ENCODE assay signal across 4 worm cellular contexts in genomic region chrIII:5761886-5762285, ce11.
TF ChIP-seq lines count a peak whose summit lies in the region.

No protein-coding gene starts in this region.

TF ChIP-seq in whole organism, L2 larva, 48 proteins besides CTCF, POLR2A, EP300 and RAD21:
- TF ChIP-seq lsy-2 (tag; optimal IDR thresholded peaks at IDR 0.05; lab: Kevin White, UChicago) (no peak), sma-3 (GFP tag; optimal IDR thresholded peaks at IDR 0.05; lab: Kevin White, UChicago) (peak; percentile 2)
TF ChIP-seq in whole organism, L2 larva: peak in this region for 1.

TF ChIP-seq in whole organism, L3 larva, 47 proteins besides CTCF, POLR2A, EP300 and RAD21:
- no peak for TF ChIP-seq skn-1 (tag; optimal IDR thresholded peaks at IDR 0.05; lab: Kevin White, UChicago)
- TF ChIP-seq tbx-2 (tag; optimal IDR thresholded peaks at IDR 0.05; lab: Kevin White, UChicago) = peak; percentile 3
- no peak for TF ChIP-seq ztf-11 (tag; optimal IDR thresholded peaks at IDR 0.05; lab: Kevin White, UChicago)
TF ChIP-seq in whole organism, L3 larva: peak in this region for 1.

TF ChIP-seq in whole organism, L4 larva, 104 proteins besides CTCF, POLR2A, EP300 and RAD21 (continues in another document):
- TF ChIP-seq lin-39 (tag; optimal IDR thresholded peaks at IDR 0.05; lab: Kevin White, UChicago) (no peak), hlh-30 (tag; optimal IDR thresholded peaks at IDR 0.05; lab: Kevin White, UChicago; ENCODE audit: insufficient read depth) (peak; percentile 47), zip-2 (tag; optimal IDR thresholded peaks at IDR 0.05; lab: Kevin White, UChicago) (no peak), lim-7 (GFP tag; IDR thresholded peaks at IDR 0.05; lab: Robert Waterston, UW) (peak; percentile 78), ceh-20 (GFP tag; IDR thresholded peaks at IDR 0.05; lab: Robert Waterston, UW) (no peak), daf-19 (GFP tag; conservative IDR thresholded peaks at IDR 0.05; lab: Robert Waterston, UW) (0 out of 2 replicates have a peak, but pooled peaks have one; percentile 8), lsy-2 (tag; optimal IDR thresholded peaks at IDR 0.05; lab: Kevin White, UChicago) (peak in 1 of 2 experiments; percentile 20), nhr-76 (tag; optimal IDR thresholded peaks at IDR 0.05; lab: Kevin White, UChicago) (no peak), gei-8 (GFP tag; optimal IDR thresholded peaks at IDR 0.05; lab: Kevin White, UChicago) (no peak), zip-11 (GFP tag; IDR thresholded peaks at IDR 0.05; lab: Robert Waterston, UW) (no peak), jun-1 (tag; optimal IDR thresholded peaks at IDR 0.05; lab: Kevin White, UChicago) (no peak), snpc-1.2 (GFP tag; IDR thresholded peaks at IDR 0.05; lab: Robert Waterston, UW) (peak; percentile 76), mep-1 (tag; optimal IDR thresholded peaks at IDR 0.05; lab: Kevin White, UChicago) (peak; percentile 14), pha-4 (GFP tag; IDR thresholded peaks at IDR 0.05; lab: Robert Waterston, UW) (peak; percentile 65), pha-4 (tag; optimal IDR thresholded peaks at IDR 0.05; lab: Kevin White, UChicago) (no peak), lin-29 (GFP tag; IDR thresholded peaks at IDR 0.05; lab: Robert Waterston, UW) (no peak), lir-3 (tag; optimal IDR thresholded peaks at IDR 0.05; lab: Kevin White, UChicago) (no peak), dmd-8 (GFP tag; IDR thresholded peaks at IDR 0.05; lab: Robert Waterston, UW) (0 out of 2 replicates have a peak, but pooled peaks have one; percentile 65), dve-1 (tag; optimal IDR thresholded peaks at IDR 0.05; lab: Kevin White, UChicago; ENCODE audit: insufficient read depth) (peak; percentile 12), ZK337.2 (GFP tag; IDR thresholded peaks at IDR 0.05; lab: Robert Waterston, UW) (no peak), tra-1 (GFP tag; IDR thresholded peaks at IDR 0.05; lab: Robert Waterston, UW) (peak; percentile 50), mxl-3 (GFP tag; optimal IDR thresholded peaks at IDR 0.05; lab: Kevin White, UChicago) (peak; percentile 50), nhr-102 (tag; optimal IDR thresholded peaks at IDR 0.05; lab: Kevin White, UChicago) (peak; percentile 6), vab-7 (GFP tag; IDR thresholded peaks at IDR 0.05; lab: Robert Waterston, UW) (peak; percentile 62), unc-130 (GFP tag; optimal IDR thresholded peaks at IDR 0.05; lab: Kevin White, UChicago) (peak; percentile 50), T26A8.4 (GFP tag; IDR thresholded peaks at IDR 0.05; lab: Robert Waterston, UW) (peak; percentile 63), arid-1 (GFP tag; conservative IDR thresholded peaks at IDR 0.05; lab: Robert Waterston, UW) (peak; percentile 10; the same call in 1 of the 2 replicates), F44E2.7 (GFP tag; IDR thresholded peaks at IDR 0.05; lab: Robert Waterston, UW) (0 out of 2 replicates have a peak, but pooled peaks have one; percentile 40), mxl-2 (GFP tag; conservative IDR thresholded peaks at IDR 0.05; lab: Robert Waterston, UW) (0 out of 2 replicates have a peak, but pooled peaks have one; percentile 23), tag-97 (GFP tag; IDR thresholded peaks at IDR 0.05; lab: Robert Waterston, UW) (no peak), saeg-2 (GFP tag; IDR thresholded peaks at IDR 0.05; lab: Robert Waterston, UW) (no peak), unc-62 (GFP tag; optimal IDR thresholded peaks at IDR 0.05 in 1 of 2; lab: Kevin White, UChicago) (peak in 1 of 2 experiments; percentile 67), unc-62 (tag; optimal IDR thresholded peaks at IDR 0.05; lab: Kevin White, UChicago) (no peak), nhr-28 (tag; optimal IDR thresholded peaks at IDR 0.05; lab: Kevin White, UChicago) (no peak), rbr-2 (tag; optimal IDR thresholded peaks at IDR 0.05; lab: Kevin White, UChicago) (no peak), hmg-1.1 (GFP tag; IDR thresholded peaks at IDR 0.05; lab: Robert Waterston, UW) (peak; percentile 50; the same call in 1 of the 2 replicates), nhr-42 (GFP tag; IDR thresholded peaks at IDR 0.05; lab: Robert Waterston, UW) (no peak), Y75B8A.6 (GFP tag; IDR thresholded peaks at IDR 0.05; lab: Robert Waterston, UW) (peak; percentile 73; the same call in 1 of the 2 replicates), Y5F2A.4 (GFP tag; optimal IDR thresholded peaks at IDR 0.05; lab: Kevin White, UChicago) (no peak), nhr-111 (GFP tag; optimal IDR thresholded peaks at IDR 0.05; lab: Kevin White, UChicago) (no peak), nhr-48 (tag; optimal IDR thresholded peaks at IDR 0.05; lab: Kevin White, UChicago) (no peak), madf-9 (GFP tag; conservative IDR thresholded peaks at IDR 0.05; lab: Robert Waterston, UW) (no peak)

TF ChIP-seq in whole organism, young adult, 124 proteins besides CTCF, POLR2A, EP300 and RAD21 (continues in another document):
- TF ChIP-seq ccch-3 (GFP tag; optimal IDR thresholded peaks at IDR 0.05; lab: Kevin White, UChicago) (no peak), ama-1 (optimal IDR thresholded peaks at IDR 0.05; lab: Kevin White, UChicago) (no peak), ama-1 (GFP tag; optimal IDR thresholded peaks at IDR 0.05; lab: Kevin White, UChicago) (peak in 1 of 2 experiments; percentile 48), lin-40 (tag; optimal IDR thresholded peaks at IDR 0.05; lab: Kevin White, UChicago) (no peak), ceh-40 (GFP tag; IDR thresholded peaks at IDR 0.05; lab: Robert Waterston, UW) (0 out of 2 replicates have a peak, but pooled peaks have one; percentile 50), nhr-80 (tag; optimal IDR thresholded peaks at IDR 0.05; lab: Kevin White, UChicago) (peak; percentile 17), aptf-3 (GFP tag; IDR thresholded peaks at IDR 0.05; lab: Robert Waterston, UW) (0 out of 2 replicates have a peak, but pooled peaks have one; percentile 14), ZK185.1 (tag; optimal IDR thresholded peaks at IDR 0.05; lab: Kevin White, UChicago; ENCODE audit: poor library complexity, severe bottlenecking) (peak; percentile 52), die-1 (tag; optimal IDR thresholded peaks at IDR 0.05; lab: Kevin White, UChicago) (peak; percentile 58), Y56A3A.18 (GFP tag; IDR thresholded peaks at IDR 0.05; lab: Robert Waterston, UW) (0 out of 2 replicates have a peak, but pooled peaks have one; percentile 44), lsl-1 (GFP tag; optimal IDR thresholded peaks at IDR 0.05; lab: Kevin White, UChicago) (peak; percentile 51), hmg-1.2 (GFP tag; IDR thresholded peaks at IDR 0.05; lab: Robert Waterston, UW) (peak; percentile 72), cebp-1 (GFP tag; IDR thresholded peaks at IDR 0.05; lab: Robert Waterston, UW) (no peak), cebp-1 (tag; optimal IDR thresholded peaks at IDR 0.05; lab: Kevin White, UChicago) (peak; percentile 31), madf-6 (GFP tag; IDR thresholded peaks at IDR 0.05; lab: Robert Waterston, UW) (peak; percentile 61), snpc-3.4 (tag; optimal IDR thresholded peaks at IDR 0.05; lab: Kevin White, UChicago) (peak; percentile 64), tlf-1 (GFP tag; optimal IDR thresholded peaks at IDR 0.05; lab: Kevin White, UChicago) (no peak), snpc-1.3 (tag; optimal IDR thresholded peaks at IDR 0.05; lab: Kevin White, UChicago; ENCODE audit: insufficient read depth) (peak; percentile 75), attf-5 (GFP tag; optimal IDR thresholded peaks at IDR 0.05; lab: Kevin White, UChicago) (peak; percentile 9), hrde-1 (tag; optimal IDR thresholded peaks at IDR 0.05; lab: Kevin White, UChicago; ENCODE audit: borderline replicate concordance) (peak; percentile 21), snpc-1.1 (tag; optimal IDR thresholded peaks at IDR 0.05; lab: Kevin White, UChicago; ENCODE audit: insufficient read depth) (peak; percentile 7), ztf-18 (tag; optimal IDR thresholded peaks at IDR 0.05; lab: Kevin White, UChicago) (peak; percentile 70), tbp1 (GFP tag; optimal IDR thresholded peaks at IDR 0.05; lab: Kevin White, UChicago) (peak; percentile 90), lin-54 (GFP tag; optimal IDR thresholded peaks at IDR 0.05; lab: Kevin White, UChicago) (peak; percentile 50), egrh-3 (GFP tag; IDR thresholded peaks at IDR 0.05; lab: Robert Waterston, UW) (peak; percentile 36; the same call in 1 of the 2 replicates), sdz-38 (tag; optimal IDR thresholded peaks at IDR 0.05; lab: Kevin White, UChicago) (no peak), egl-18 (GFP tag; IDR thresholded peaks at IDR 0.05; lab: Robert Waterston, UW) (no peak), T07F8.4 (tag; optimal IDR thresholded peaks at IDR 0.05; lab: Kevin White, UChicago) (peak; percentile 51), athp-1 (tag; optimal IDR thresholded peaks at IDR 0.05; lab: Kevin White, UChicago) (peak; percentile 39), B0336.3 (GFP tag; IDR thresholded peaks at IDR 0.05; lab: Robert Waterston, UW) (0 out of 2 replicates have a peak, but pooled peaks have one; percentile 49), F55B11.4 (tag; optimal IDR thresholded peaks at IDR 0.05; lab: Kevin White, UChicago; ENCODE audit: borderline replicate concordance, insufficient read depth) (no peak), repo-1 (tag; optimal IDR thresholded peaks at IDR 0.05; lab: Kevin White, UChicago) (no peak), snpc-4 (GFP tag; optimal IDR thresholded peaks at IDR 0.05; lab: Kevin White, UChicago) (peak; percentile 44), snpc-4 (tag; optimal IDR thresholded peaks at IDR 0.05; lab: Kevin White, UChicago) (peak in 3 of 4 experiments; percentile 43 to 54 (median 52)), F10E7.11 (tag; optimal IDR thresholded peaks at IDR 0.05; lab: Kevin White, UChicago) (no peak), pbrm-1 (GFP tag; IDR thresholded peaks at IDR 0.05; lab: Robert Waterston, UW) (0 out of 2 replicates have a peak, but pooled peaks have one; percentile 45), madf-8 (GFP tag; conservative IDR thresholded peaks at IDR 0.05; lab: Robert Waterston, UW) (no peak), lir-1 (GFP tag; conservative IDR thresholded peaks at IDR 0.05; lab: Robert Waterston, UW) (no peak), mcd-1 (GFP tag; IDR thresholded peaks at IDR 0.05; lab: Robert Waterston, UW) (0 out of 2 replicates have a peak, but pooled peaks have one; percentile 22), F23B12.7 (tag; optimal IDR thresholded peaks at IDR 0.05; lab: Kevin White, UChicago; ENCODE audit: insufficient read depth) (peak; percentile 80), cebp-2 (GFP tag; IDR thresholded peaks at IDR 0.05; lab: Robert Waterston, UW) (no peak), attf-3 (GFP tag; conservative IDR thresholded peaks at IDR 0.05; lab: Robert Waterston, UW) (0 out of 2 replicates have a peak, but pooled peaks have one; percentile 24), ceh-91 (GFP tag; IDR thresholded peaks at IDR 0.05; lab: Robert Waterston, UW) (no peak), B0019.2 (GFP tag; conservative IDR thresholded peaks at IDR 0.05; lab: Robert Waterston, UW) (no peak), madf-10 (tag; optimal IDR thresholded peaks at IDR 0.05; lab: Kevin White, UChicago) (peak; percentile 48)
